Worm (Caenorhabditis elegans) whole organism, L4 larva: ENCODE data around the gene T07D4.2.

Source experiments
- nhr-25 ChIP-seq: sonication (generic microtip); optimal IDR thresholded peaks from 2 replicates; lab custom pipeline; 2017; ENCODE audit warnings: missing genetic modification characterization, mild to moderate bottlenecking, missing compliant biosample characterization, antibody characterized with exemption, moderate library complexity, borderline replicate concordance; ENCODE audit not compliant: insufficient read depth
- nhr-76 ChIP-seq: fragments of 150-350 bp; optimal IDR thresholded peaks from 2 replicates; lab custom pipeline; 2014; ENCODE audit warnings: missing biosample characterization, missing genetic modification characterization

- TF ChIP-seq nhr-25 (tag; lab: Kevin White, UChicago), result no peak
- TF ChIP-seq nhr-76 (tag; lab: Kevin White, UChicago), result no peak
Measured at ce11 chrII:8890017-8890416, 16.3 kb upstream of the T07D4.2 start.
